Fruit fly (Drosophila melanogaster) S2 (cell line): ENCODE results near the gene Dus1.

ENCODE experiments used
- CG8478 ChIP-seq: fragments of >200 bp; optimal IDR thresholded peaks from 2 replicates; lab custom pipeline; 2018
- CTCF ChIP-seq, 2 experiments: fragments of >200 bp; optimal IDR thresholded peaks; 2 replicates each; lab custom pipeline; 2018

Gene Dus1

dm6 chr2L:299038-299437 lies 27.5 kb upstream of the Dus1 start:
- no peak for TF ChIP-seq CG8478
- no peak for TF ChIP-seq CTCF (optimal IDR thresholded peaks at IDR 0.05; lab: Kevin White, UChicago)

- no peak for TF ChIP-seq CG8478
These were observed 26.7 kb upstream of the Dus1 start for dm6 chr2L:298285-298644.

- TF ChIP-seq CTCF (optimal IDR thresholded peaks at IDR 0.05; lab: Kevin White, UChicago) (peak; percentile 1 to 12), CG8478 (no peak)
These were observed 26.1 kb upstream of the Dus1 start, which contains the start of gene Pi3K21B for dm6 chr2L:297480-298284. Gene Pi3K21B, plus strand, starts transcription at chr2L:297880.

- TF ChIP-seq CG8478, result no peak
- peak; percentile 35 to 48 for TF ChIP-seq CTCF (optimal IDR thresholded peaks at IDR 0.05; lab: Kevin White, UChicago)
These were observed 23.2 kb upstream of the Dus1 start, which contains the start of the genes U2af38 and Stip1 for dm6 chr2L:294452-295362. Gene U2af38, minus strand, starts transcription at chr2L:294681. Gene Stip1, plus strand, starts transcription at chr2L:295122.

dm6 chr2L:292301-292700 lies 20.8 kb upstream of the Dus1 start, which contains the start of gene CG11562:
Gene CG11562, plus strand, starts transcription at chr2L:292419.
- TF ChIP-seq CG8478 (no peak), CTCF (optimal IDR thresholded peaks at IDR 0.05; lab: Kevin White, UChicago) (no peak)

- TF ChIP-seq CG8478, result no peak
- no peak for TF ChIP-seq CTCF (optimal IDR thresholded peaks at IDR 0.05; lab: Kevin White, UChicago)
These were observed 20.1 kb upstream of the Dus1 start, which contains the start of gene CG3625 for dm6 chr2L:291657-292056. Gene CG3625, minus strand, starts transcription at chr2L:291795.

- no peak for TF ChIP-seq CG8478
- TF ChIP-seq CTCF (optimal IDR thresholded peaks at IDR 0.05; lab: Kevin White, UChicago), result no peak
These were observed 19.4 kb upstream of the Dus1 start for dm6 chr2L:290949-291348.

- TF ChIP-seq CG8478 (no peak), CTCF (optimal IDR thresholded peaks at IDR 0.05; lab: Kevin White, UChicago) (no peak)
These were observed 18.8 kb upstream of the Dus1 start for dm6 chr2L:290373-290772.

dm6 chr2L:289044-289443 lies 17.5 kb upstream of the Dus1 start, which contains the start of gene Amnionless:
Gene Amnionless, minus strand, starts transcription at chr2L:289144.
- no peak for TF ChIP-seq CG8478
- TF ChIP-seq CTCF (optimal IDR thresholded peaks at IDR 0.05; lab: Kevin White, UChicago), result no peak

dm6 chr2L:286421-286820 lies 14.9 kb upstream of the Dus1 start:
- TF ChIP-seq CG8478 (no peak), CTCF (optimal IDR thresholded peaks at IDR 0.05; lab: Kevin White, UChicago) (no peak)

- TF ChIP-seq CTCF (optimal IDR thresholded peaks at IDR 0.05; lab: Kevin White, UChicago), result no peak
- TF ChIP-seq CG8478, result no peak
These were observed 14.1 kb upstream of the Dus1 start for dm6 chr2L:285596-286023.

- TF ChIP-seq CTCF (optimal IDR thresholded peaks at IDR 0.05; lab: Kevin White, UChicago), result peak in 1 of 2 experiments; percentile 35
- no peak for TF ChIP-seq CG8478
These were observed 11.5 kb upstream of the Dus1 start, which contains the start of gene CG11601 for dm6 chr2L:283071-283482. Gene CG11601, minus strand, starts transcription at chr2L:283269.

- TF ChIP-seq CG8478, result no peak
- TF ChIP-seq CTCF (optimal IDR thresholded peaks at IDR 0.05; lab: Kevin White, UChicago), result no peak
These were observed 6.6 kb upstream of the Dus1 start, which contains the start of gene CG17078 for dm6 chr2L:278134-278533. Gene CG17078, minus strand, starts transcription at chr2L:278234.

- TF ChIP-seq CTCF (optimal IDR thresholded peaks at IDR 0.05; lab: Kevin White, UChicago) (peak; percentile 32 to 54), CG8478 (no peak)
These were observed 5.7 kb upstream of the Dus1 start, which contains the start of gene smo for dm6 chr2L:277122-277671. Gene smo, plus strand, starts transcription at chr2L:277582.

dm6 chr2L:273603-274002 lies 2.1 kb upstream of the Dus1 start, which contains the start of the genes mbm and CG11555:
Gene mbm, minus strand, starts transcription at chr2L:273715.
Gene CG11555, plus strand, starts transcription at chr2L:273836.
- TF ChIP-seq CTCF (optimal IDR thresholded peaks at IDR 0.05; lab: Kevin White, UChicago), result no peak
- TF ChIP-seq CG8478, result no peak
